Fruit fly (Drosophila melanogaster) whole organism: ENCODE results near the gene Pp1-13C.

Experiments used
- Dll ChIP-seq: fragments of >200 bp; optimal IDR thresholded peaks from 2 replicates; lab custom pipeline; 2017
- psq ChIP-seq: fragments of >200 bp; optimal IDR thresholded peaks from 2 replicates; lab custom pipeline; 2017
- usp ChIP-seq: fragments of >200 bp; optimal IDR thresholded peaks from 2 replicates; lab custom pipeline; 2017; ENCODE audit warnings: missing biosample characterization, missing genetic modification characterization, mixed read lengths

DNA sequence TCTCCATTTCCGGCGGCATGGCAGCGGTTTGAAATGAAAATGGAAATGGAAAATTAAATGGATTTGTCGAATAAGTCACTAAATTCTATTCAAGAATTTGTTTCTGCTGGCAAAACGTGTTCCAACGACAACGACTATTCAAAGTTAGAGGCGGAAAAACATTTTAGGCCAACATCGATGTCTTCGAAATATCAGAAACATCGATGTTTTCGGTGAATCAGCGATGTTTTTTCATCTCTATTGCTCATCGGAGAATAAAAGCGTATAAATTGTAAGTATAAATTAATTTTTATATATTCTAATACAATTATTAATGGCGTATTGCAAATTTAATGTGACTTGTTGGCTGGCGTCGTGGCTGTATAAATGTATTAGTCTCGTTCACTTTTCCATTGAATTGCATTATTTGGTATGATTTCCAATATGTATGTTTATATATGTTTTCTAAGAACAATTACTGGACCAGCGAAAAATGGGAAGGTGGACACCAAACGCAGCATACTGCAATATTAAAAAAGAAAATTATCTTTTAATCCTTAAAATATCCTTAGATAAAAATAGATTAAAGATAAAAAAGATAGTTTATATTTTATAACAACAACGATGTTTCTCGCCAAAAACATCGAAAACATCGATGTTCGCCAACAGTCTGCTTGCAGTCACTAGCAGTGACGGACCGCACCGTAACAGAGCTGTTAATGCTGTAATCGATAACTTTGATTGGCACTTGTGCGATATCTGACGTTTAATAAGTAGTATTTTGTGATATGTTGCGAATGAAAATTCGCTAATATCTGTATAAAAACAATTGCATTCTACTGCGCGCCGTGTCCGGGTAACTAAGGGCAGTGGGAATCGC is 16.2 kb downstream of the Pp1-13C start, which contains the start of the genes CG12608 and Prp5:
- TF ChIP-seq psq, result no peak
- no peak for TF ChIP-seq Dll (lab: Kevin White, UChicago)
- TF ChIP-seq usp (GFP tag; lab: Kevin White, UChicago), result no peak
